Worm (Caenorhabditis elegans) whole organism, dauer: ENCODE results near the gene cnx-1.

Experiments used
- unc-62 ChIP-seq: sonication (generic microtip); optimal IDR thresholded peaks from 2 replicates; lab custom pipeline; 2017; ENCODE audit warnings: missing biosample characterization, missing genetic modification reagents, missing genetic modification characterization

cnx-1 gene

DNA sequence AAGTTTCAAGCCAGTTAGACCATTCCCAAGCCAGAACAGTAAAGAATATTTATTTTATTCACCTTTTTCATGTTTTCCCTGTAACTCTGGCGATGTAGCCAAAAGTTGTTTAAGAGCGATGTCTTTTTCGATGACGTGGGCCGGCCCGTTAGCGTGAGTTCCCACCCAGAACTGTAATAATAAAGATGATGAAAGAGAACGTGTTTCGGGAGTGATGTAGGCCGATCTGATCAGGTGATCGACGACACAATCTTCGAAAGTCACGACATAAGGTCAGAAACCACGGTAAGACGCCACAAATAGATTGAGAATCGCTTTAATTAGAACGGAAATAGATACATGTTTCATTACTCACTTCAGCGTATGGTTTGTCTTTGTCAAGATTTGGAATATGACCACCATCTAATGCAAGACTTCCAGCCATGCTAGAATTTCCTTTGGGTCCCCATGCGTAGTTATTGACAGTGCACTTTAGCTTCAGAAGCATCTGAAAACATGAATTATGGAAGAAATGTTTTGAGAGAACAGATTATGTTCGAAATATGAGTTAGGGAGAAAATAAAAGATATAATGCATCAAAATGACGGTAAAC, 9.9 kb downstream of the cnx-1 start, which contains the start of gene ZK632.4:
Gene ZK632.4 (minus strand): TSS at position 487 of the 592 bp plus-strand sequence.
- no peak for TF ChIP-seq unc-62 (GFP tag; lab: Kevin White, UChicago)

DNA sequence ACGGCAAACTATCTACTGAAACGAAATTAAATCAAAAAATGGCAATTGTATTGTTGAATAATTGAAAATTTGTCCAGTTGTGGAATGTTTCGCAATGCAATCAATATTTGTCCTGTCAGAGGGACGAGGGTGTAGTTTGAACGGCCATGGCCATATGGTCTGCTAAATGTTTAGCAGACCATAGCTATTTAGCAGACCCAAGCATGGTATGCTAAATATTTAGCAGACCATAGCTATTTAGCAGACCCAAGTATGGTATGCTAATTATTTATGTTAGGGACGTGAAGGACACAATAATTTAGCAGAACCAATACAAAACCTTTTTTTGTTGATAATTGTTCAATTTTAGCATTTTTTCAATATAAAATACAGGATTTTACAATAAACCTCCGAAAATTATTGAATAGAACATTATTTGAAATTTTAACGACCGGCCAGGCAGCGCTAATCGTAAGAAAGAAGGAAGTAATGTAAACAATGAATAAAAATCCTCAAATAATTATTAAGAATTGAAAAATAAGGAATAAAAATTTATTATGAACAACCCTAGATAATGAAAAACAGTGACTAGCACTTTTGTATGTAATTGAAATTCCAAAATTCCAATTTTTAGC, 11.8 kb downstream of the cnx-1 start, which contains the start of gene riok-3:
Gene riok-3 (minus strand): TSS at position 15 of the 614 bp plus-strand sequence.
- no peak for TF ChIP-seq unc-62 (GFP tag; lab: Kevin White, UChicago)

DNA sequence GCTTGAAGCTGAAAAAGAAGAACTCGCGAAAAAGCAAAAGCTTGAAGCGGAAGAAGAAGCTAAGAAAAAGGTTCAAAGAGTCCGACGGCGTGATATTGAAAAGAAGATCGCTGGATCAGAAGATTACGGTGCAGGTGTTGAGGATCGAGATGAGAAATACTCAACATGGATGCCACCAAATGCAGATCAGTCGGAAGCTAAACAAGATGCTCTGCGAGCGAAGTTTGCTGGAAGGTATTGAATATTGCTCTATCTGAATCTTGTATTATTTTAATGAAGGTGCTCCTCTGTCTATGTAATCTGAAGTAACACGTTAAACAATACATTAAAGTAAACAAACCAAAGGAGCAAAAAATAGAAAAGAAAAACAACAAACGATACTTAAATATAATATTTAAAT, 14.9 kb downstream of the cnx-1 start:
- TF ChIP-seq unc-62 (GFP tag; lab: Kevin White, UChicago) = no peak

DNA sequence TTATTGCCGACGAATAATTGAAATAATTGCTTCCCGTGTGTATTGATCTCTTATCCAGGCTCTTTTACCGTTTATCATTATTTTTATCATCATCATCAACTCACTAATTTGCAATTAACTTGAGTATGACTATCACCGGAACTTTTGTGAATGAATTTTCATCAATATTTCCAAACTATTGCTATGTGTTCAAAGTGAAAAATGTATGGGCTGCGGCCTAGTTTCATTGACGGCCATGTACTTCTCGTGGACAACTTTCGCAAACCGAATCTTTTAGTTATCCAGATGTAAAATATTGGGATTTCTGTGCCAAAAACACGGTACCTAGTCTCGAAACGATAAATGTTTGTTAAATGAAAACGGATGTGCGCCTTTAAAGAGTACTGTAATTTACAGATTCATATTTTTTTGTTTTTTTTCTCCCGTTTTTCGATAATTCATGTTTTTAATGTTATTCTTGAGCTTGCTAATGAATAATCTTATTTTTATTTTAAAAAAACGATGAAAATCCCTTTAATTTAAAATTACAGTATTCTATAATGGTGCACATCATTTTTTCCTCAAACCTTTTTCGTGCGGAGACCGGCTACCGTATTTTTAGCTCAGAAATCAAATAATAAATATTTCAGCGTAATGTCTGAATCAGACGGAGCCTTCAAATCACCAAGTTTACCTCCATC, 18.3 kb downstream of the cnx-1 start, which contains the start of gene ZK632.2:
Gene ZK632.2 (plus strand): TSS at position 630 of the 680 bp plus-strand sequence.
- TF ChIP-seq unc-62 (GFP tag; lab: Kevin White, UChicago) = no peak

DNA sequence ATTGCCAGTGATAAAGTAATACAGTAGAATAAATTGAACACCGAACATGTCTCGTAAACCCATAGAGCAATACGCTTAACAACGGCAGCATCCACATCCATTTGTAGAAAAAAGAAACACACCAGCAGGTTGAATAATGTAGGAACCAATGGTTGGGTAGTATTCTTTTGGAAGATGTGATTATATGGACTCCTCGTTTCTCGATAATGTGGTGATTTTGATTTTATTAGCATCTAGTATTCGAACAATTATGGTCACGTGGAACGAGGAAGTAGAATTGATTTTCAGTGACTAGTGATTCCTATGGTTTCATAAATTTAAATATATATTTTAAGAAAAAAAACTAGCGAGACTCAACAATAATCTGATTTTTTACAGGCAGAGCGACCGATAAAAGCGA, 20.5 kb downstream of the cnx-1 start, which contains the start of gene srxa-10:
Gene srxa-10 (minus strand): TSS at position 101 of the 400 bp plus-strand sequence.
- TF ChIP-seq unc-62 (GFP tag; lab: Kevin White, UChicago) = no peak

DNA sequence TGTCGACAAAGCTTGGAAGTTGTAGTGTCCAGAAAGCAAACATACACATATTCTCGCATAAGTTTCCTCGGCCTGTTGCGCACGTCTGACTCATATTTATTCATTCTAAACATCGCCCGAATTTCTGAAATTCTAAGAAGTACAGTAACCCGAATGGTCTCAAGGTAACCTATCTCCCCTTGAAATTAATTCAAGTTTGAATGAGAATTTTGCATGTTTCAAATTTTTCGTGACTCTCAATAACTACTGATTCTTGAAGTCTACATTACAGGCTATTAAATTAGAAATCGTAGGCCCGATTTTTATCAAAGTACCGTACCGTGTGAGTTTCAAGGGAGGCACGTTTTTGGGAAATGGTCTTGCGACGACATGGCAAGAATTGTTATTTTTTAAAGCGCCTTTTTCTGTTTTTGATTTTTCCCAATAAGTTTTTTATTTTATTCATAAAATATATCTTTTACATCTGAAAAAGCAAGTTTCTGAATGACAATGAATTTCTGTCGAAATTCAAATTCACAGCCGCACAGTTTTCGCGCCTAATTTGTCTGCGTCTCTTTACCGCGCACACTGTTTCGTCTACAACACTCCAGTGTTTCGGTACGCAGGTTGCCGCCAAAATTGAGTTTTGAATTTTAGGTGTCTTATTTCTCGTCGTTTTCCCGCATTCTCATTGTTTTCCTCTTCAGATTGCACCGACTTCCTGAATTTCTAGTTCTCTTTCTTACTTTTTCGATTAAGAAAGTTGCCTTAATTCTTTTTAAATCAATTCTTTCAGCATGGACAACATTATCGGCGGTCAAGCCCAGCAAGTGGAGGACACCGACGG, 23.1 kb downstream of the cnx-1 start, which contains the start of the genes R10E11.9 and mcm-6:
Gene R10E11.9 (minus strand): TSS at position 51 of the 826 bp plus-strand sequence.
Gene mcm-6 (plus strand): TSS at position 776 of the 826 bp plus-strand sequence.
- no peak for TF ChIP-seq unc-62 (GFP tag; lab: Kevin White, UChicago)

DNA sequence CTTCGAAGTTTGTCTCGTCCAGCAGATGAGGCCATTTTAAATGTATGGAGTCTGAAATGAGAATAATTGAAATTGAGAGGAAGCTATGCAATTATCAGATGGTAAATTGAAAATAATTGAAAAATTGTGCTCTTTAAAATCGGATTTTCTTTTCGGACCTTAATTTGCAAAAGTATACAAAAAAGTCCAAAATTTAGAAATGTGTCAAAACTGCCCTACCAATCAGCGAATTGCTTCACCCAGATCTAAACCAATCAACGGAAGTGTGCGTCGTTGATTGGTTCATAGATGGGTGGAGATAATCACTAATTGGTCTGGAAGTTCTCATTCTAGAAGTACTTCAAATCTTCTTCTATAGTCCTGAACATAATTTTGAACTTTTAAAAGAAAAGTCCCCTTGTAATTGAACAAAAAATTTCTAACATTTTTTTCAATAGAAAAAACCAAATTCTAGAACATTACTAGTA, 27.3 kb downstream of the cnx-1 start, which contains the start of gene R10E11.5:
Gene R10E11.5 (minus strand): TSS at position 51 of the 467 bp plus-strand sequence.
- TF ChIP-seq unc-62 (GFP tag; lab: Kevin White, UChicago) = no peak

DNA sequence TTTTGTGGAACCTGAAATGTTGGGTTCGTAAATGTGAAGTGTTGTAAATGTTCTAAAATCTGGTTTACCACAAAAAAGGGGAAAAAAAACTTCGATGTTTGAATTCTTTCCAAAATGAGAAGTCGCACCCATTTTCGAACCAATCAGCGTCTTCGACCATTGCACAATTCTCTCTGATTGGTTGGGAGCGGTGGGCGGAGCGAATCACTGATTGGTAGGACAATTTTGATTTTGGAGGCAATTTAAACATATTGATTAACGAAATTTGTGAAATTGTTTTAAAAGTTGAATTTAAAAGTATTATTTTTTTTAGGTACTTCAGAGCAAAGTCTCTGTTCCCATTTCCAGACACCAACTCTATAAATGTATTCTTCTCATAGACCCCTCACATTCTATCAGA, 27.9 kb downstream of the cnx-1 start:
- TF ChIP-seq unc-62 (GFP tag; lab: Kevin White, UChicago) = no peak

DNA sequence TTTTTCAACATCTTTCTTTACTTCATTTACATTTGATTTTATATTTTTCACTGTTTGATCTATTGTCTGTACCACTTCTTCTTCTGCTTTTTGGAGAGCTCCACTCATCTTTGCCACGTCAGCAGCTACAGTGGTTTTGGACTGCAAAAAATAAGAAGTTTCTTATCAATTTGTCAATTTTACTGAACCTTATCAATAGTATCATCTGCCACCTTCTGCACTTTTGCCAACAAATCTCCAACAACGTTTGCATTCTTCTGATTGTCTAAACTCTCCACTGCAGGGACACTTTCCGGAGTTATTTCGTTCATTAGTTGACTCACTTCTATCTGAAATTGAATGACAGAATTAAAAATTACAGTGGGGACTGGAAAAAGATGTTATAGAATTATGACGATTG, 30.2 kb downstream of the cnx-1 start:
- TF ChIP-seq unc-62 (GFP tag; lab: Kevin White, UChicago) = no peak

DNA sequence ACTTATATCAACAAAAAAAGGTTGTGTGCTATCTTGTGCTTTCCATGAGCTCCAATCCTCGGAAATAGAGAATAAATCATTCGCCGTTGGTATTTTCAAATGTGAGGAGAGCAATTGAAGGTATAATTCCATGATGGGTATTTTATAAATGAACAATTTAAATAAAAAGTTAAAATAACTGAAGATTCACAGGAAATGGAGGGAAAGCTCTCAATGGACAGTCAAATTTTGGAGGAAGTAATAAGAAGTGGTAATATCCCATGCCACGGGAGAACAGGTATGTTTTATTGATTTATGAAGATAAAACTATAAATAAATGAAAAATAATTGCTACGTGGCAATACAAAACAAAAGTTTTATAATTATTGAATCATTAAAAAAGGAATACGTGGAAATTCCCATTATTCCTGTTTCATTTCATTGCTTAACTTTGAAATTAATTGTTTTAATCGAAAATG, 33.8 kb downstream of the cnx-1 start:
- no peak for TF ChIP-seq unc-62 (GFP tag; lab: Kevin White, UChicago)

DNA sequence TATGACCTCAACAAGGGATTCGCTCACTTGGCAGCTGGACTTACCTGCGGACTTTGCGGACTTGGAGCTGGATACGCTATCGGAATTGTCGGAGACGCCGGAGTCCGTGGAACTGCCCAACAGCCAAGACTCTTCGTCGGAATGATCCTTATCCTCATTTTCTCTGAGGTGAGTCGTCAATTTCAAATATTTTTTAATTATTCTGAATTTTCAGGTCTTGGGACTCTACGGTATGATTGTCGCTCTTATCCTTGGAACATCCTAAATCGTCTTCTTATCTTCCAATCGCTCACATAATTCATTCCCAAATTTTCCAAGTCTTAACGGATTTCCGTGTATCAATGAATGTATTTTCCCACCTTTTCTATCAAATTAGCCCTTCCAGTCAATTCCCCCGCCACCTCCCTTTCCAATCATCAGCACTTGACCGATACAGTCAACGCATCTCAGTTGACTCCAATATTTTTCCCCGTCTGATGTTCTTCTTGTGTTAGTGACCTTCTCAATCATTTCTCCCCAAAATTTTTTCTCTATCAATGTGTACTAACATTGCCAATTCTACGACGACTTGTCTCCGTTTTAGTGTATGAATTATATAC, 34.4 kb downstream of the cnx-1 start, which contains the start of gene R10E11.6:
Gene R10E11.6 (plus strand): TSS at position 524 of the 599 bp plus-strand sequence.
- no peak for TF ChIP-seq unc-62 (GFP tag; lab: Kevin White, UChicago)

DNA sequence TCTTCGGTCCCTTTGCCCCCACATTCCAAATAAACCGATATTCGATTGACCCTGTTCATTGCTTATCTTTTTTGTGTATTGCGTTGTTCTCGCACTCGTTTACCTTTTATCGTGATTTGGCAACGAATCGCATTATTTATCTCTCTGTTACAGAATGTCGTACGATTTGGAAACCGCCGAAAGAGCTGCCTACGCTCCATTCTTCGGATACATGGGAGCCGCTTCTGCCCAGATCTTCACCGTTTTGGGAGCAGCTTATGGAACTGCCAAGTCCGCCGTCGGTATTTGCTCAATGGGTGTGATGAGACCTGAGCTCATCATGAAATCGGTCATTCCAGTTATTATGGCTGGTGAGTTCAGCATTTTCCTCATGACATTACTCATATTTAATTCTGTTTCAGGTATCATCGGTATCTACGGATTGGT, 34.9 kb downstream of the cnx-1 start, which contains the start of gene vha-2:
Gene vha-2 (plus strand): TSS at position 154 of the 426 bp plus-strand sequence.
- no peak for TF ChIP-seq unc-62 (GFP tag; lab: Kevin White, UChicago)

DNA sequence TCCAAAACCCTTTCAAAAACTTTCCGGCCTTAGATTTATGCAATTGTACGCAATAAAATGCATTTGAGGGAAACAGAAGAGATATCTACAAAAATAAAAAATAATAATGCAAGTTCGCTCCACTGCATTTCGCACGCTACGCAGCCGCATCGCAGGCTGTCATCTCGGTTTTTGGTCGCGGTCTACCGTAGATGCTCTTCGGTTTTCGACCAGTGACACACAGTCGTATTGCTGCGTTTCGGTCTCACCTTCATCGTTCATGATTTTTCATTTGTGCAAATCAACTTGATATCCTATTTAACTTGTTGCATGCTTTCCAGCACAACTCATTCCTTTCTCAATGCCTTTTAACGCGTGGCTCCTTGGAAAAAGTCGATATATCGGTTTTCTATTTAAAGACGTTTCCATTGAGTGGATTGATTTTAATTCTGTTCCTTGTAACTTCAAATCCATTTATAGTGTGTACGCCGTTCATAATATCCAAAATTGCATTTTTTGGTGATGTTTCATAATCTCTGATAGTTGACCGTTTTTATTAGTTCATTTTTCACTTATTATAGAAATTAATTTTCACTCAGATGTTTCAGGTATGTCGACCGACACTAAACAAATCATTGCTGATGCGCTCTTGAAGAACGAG, 36.2 kb downstream of the cnx-1 start, which contains the start of gene vha-1:
Gene vha-1 (plus strand): TSS at position 590 of the 640 bp plus-strand sequence.
- TF ChIP-seq unc-62 (GFP tag; lab: Kevin White, UChicago) = no peak

DNA sequence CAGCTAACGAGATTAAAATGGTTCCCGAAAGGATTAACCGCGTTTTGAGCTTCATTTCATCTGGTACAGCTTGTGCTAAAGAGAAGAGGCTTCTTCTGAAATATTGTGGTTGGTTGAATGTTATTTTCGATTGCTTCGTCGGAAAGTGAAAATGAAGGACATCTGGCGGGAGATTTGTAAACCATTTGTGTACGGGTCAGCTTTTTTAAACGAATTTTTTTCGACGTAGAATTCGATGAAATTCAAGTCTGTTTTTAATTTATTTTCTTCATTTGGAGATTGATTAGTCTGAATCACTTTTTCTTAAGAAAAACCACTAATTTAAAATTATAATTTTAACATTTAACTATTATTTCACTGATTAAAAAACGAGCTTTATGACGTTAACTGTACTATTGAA, 36.7 kb downstream of the cnx-1 start, which contains the start of gene sqv-3:
Gene sqv-3 (minus strand): TSS at position 101 of the 400 bp plus-strand sequence.
- TF ChIP-seq unc-62 (GFP tag; lab: Kevin White, UChicago) = no peak
